ENCODE assay signal across 2 fruit fly cellular contexts in the genomic region with DNA sequence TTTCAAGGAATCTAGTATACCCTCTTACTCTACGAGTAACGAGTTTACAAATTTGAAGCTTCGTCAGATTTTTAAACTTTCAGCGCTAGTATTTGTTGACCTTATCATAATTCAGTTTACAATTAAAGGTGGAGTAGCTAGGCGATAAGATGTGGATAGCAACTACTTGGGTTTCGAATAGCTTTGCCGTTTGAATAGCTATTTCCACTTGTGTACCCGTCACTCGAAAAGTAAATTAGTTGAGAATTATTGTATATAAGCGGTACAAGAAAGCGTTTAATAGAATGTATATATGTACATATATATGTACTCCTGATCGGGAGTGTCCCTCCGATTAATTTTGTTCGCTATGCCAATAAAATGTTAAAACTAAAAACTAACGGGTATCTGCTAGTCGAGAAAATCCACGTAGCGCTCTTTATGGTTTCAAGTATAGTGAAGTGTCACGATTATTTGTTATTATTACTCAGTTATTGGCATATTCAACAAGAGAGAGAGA.
A peak's percentile ranks its signal among the peaks of the same experiment; 100 is the strongest.
TF ChIP-seq lines count a peak whose summit lies in the region.

No protein-coding gene starts in this region.

- no peak for TF ChIP-seq CTCF in whole organism, embryonic (GFP tag; optimal IDR thresholded peaks at IDR 0.05; lab: Kevin White, UChicago)

TF ChIP-seq in whole organism, adult, 20 proteins besides CTCF, POLR2A, EP300 and RAD21:
- TF ChIP-seq kay (GFP tag; lab: Kevin White, UChicago; ENCODE audit: borderline replicate concordance) (peak; percentile 25), Hr96 (GFP tag; optimal IDR thresholded peaks at IDR 0.05; lab: Kevin White, UChicago) (no peak), Mnt (GFP tag; optimal IDR thresholded peaks at IDR 0.05; lab: Kevin White, UChicago) (no peak), CG11617 (GFP tag; optimal IDR thresholded peaks at IDR 0.05; lab: Kevin White, UChicago) (no peak)

TF ChIP-seq in whole organism, embryonic, 481 proteins besides CTCF, POLR2A, EP300 and RAD21:
- TF ChIP-seq D19B (GFP tag; optimal IDR thresholded peaks at IDR 0.05; lab: Kevin White, UChicago) (peak; percentile 86), Eip74EF (GFP tag; optimal IDR thresholded peaks at IDR 0.05; lab: Kevin White, UChicago) (no peak), exex (tag; optimal IDR thresholded peaks at IDR 0.05; lab: Kevin White, UChicago) (peak; percentile 51), lab (GFP tag; optimal IDR thresholded peaks at IDR 0.05; lab: Kevin White, UChicago) (no peak), sr (GFP tag; IDR thresholded peaks at IDR 0.05; lab: Robert Waterston, UW) (no peak), sens (GFP tag; lab: Kevin White, UChicago) (peak; percentile 44), Ets65A (GFP tag; lab: Kevin White, UChicago) (peak; percentile 67), row (GFP tag; IDR thresholded peaks at IDR 0.05; lab: Robert Waterston, UW) (peak; percentile 72)
